Fruit fly (Drosophila melanogaster) whole organism, embryonic: ENCODE measurements around the gene Ugt316A1.

Source experiments
- Atf-2 ChIP-seq: fragments of 200-800 bp; sonication (Bioruptor generic); optimal IDR thresholded peaks from 2 replicates; lab custom pipeline; 2016; ENCODE audit warnings: missing biosample characterization, missing genetic modification characterization
- B-H2 ChIP-seq: fragments of 200-800 bp; sonication (Bioruptor generic); optimal IDR thresholded peaks from 2 replicates; lab custom pipeline; 2018; ENCODE audit warnings: missing biosample characterization, mild to moderate bottlenecking, missing genetic modification characterization
- CG10431 ChIP-seq: fragments of 200-800 bp; sonication (Bioruptor generic); optimal IDR thresholded peaks from 3 replicates; lab custom pipeline; 2018; ENCODE audit warnings: missing biosample characterization, mild to moderate bottlenecking, missing genetic modification characterization
- CG10543 ChIP-seq: fragments of 200-800 bp; sonication (Bioruptor generic); optimal IDR thresholded peaks from 3 replicates; lab custom pipeline; 2017; ENCODE audit warnings: missing biosample characterization, mild to moderate bottlenecking, missing genetic modification characterization, moderate library complexity
- CG10959 ChIP-seq: fragments of 200-800 bp; sonication (Bioruptor generic); IDR thresholded peaks from 2 replicates; pipeline ENCODE4 v1.3.6; 2022; ENCODE audit warnings: missing biosample characterization, missing genetic modification characterization
- CG11695 ChIP-seq: fragments of 200-800 bp; sonication (Bioruptor generic); IDR thresholded peaks from 3 replicates; pipeline ENCODE4 v1.3.6; 2022; ENCODE audit warnings: missing biosample characterization, missing genetic modification characterization
- CG14710 ChIP-seq: fragments of 200-800 bp; sonication (Bioruptor generic); optimal IDR thresholded peaks from 3 replicates; lab custom pipeline; 2019; ENCODE audit warnings: missing biosample characterization, mild to moderate bottlenecking, missing genetic modification characterization, moderate library complexity
- CG15601 ChIP-seq: fragments of 200-800 bp; sonication (Bioruptor generic); optimal IDR thresholded peaks from 3 replicates; lab custom pipeline; 2019; ENCODE audit warnings: missing biosample characterization, mild to moderate bottlenecking, missing genetic modification characterization, moderate library complexity
- CG16813 ChIP-seq: fragments of 200-800 bp; sonication (Bioruptor generic); IDR thresholded peaks from 3 replicates; pipeline ENCODE4 v1.3.6; 2022; ENCODE audit warnings: missing biosample characterization, missing genetic modification characterization; ENCODE audit not compliant: partially characterized antibody
- CG18011 ChIP-seq: fragments of 200-800 bp; sonication (Bioruptor generic); optimal IDR thresholded peaks from 2 replicates; lab custom pipeline; 2017; ENCODE audit warnings: missing biosample characterization, missing genetic modification characterization, mild to moderate bottlenecking, moderate library complexity, missing genotype
- CG2129 ChIP-seq: fragments of 200-800 bp; sonication (Bioruptor generic); IDR thresholded peaks from 2 replicates; pipeline ENCODE4 v1.3.6; 2022; ENCODE audit warnings: missing biosample characterization, missing genetic modification characterization; ENCODE audit not compliant: partially characterized antibody
- CG2199 ChIP-seq: fragments of 200-800 bp; sonication (Bioruptor generic); IDR thresholded peaks from 3 replicates; pipeline ENCODE4 v1.3.6; 2022; ENCODE audit warnings: missing biosample characterization, missing genetic modification characterization
- CG2712 ChIP-seq: fragments of 200-800 bp; optimal IDR thresholded peaks from 3 replicates; lab custom pipeline; 2019; ENCODE audit warnings: missing biosample characterization, mild to moderate bottlenecking, missing genetic modification characterization, moderate library complexity
- CG2889 ChIP-seq: fragments of 200-800 bp; sonication (Bioruptor generic); IDR thresholded peaks from 3 replicates; pipeline ENCODE4 v1.3.6; 2022; ENCODE audit warnings: missing biosample characterization, missing genetic modification characterization
- CG32532 ChIP-seq: fragments of 200-800 bp; sonication (Bioruptor generic); IDR thresholded peaks from 2 replicates; pipeline ENCODE4 v1.3.6; 2022; ENCODE audit warnings: missing biosample characterization, missing genetic modification characterization
- CG32772 ChIP-seq: fragments of 200-800 bp; sonication (Bioruptor generic); IDR thresholded peaks from 2 replicates; pipeline ENCODE4 v1.3.6; 2022; ENCODE audit warnings: missing biosample characterization, missing genetic modification characterization
- CG3407 ChIP-seq: fragments of 200-800 bp; sonication (Bioruptor generic); optimal IDR thresholded peaks from 2 replicates; lab custom pipeline; 2018; ENCODE audit warnings: missing biosample characterization, mild to moderate bottlenecking, missing genetic modification characterization
- CG4707 ChIP-seq: fragments of 200-800 bp; sonication (Bioruptor generic); optimal IDR thresholded peaks from 2 replicates; lab custom pipeline; 2018; ENCODE audit warnings: missing biosample characterization, mild to moderate bottlenecking, missing genetic modification characterization, moderate library complexity
- CG6175 ChIP-seq: fragments of 200-800 bp; sonication (Bioruptor generic); IDR thresholded peaks from 3 replicates; pipeline ENCODE4 v1.3.6; 2022; ENCODE audit warnings: missing biosample characterization, missing genetic modification characterization
- CTCF ChIP-seq: fragments of 200-800 bp; sonication (Bioruptor generic); optimal IDR thresholded peaks from 2 replicates; lab custom pipeline; 2017; ENCODE audit warnings: missing biosample characterization, mild to moderate bottlenecking, missing genetic modification characterization, moderate library complexity
- D19B ChIP-seq: fragments of 200-800 bp; sonication (Bioruptor generic); optimal IDR thresholded peaks from 2 replicates; lab custom pipeline; 2017; ENCODE audit warnings: missing biosample characterization, mild to moderate bottlenecking, missing genetic modification characterization
- Deaf1 ChIP-seq: fragments of 200-800 bp; optimal IDR thresholded peaks from 3 replicates; lab custom pipeline; 2019; ENCODE audit warnings: missing biosample characterization, mild to moderate bottlenecking, missing genetic modification characterization, moderate library complexity
- Eip74EF ChIP-seq, 2 experiments: fragments of 200-800 bp in 1 of 2; fragments of >200 bp in 1 of 2; sonication (Bioruptor generic) in 1 of 2; optimal IDR thresholded peaks; 2 replicates each; lab custom pipeline; 2017 to 2019; ENCODE audit warnings: missing biosample characterization in 2 of 2, missing genetic modification characterization in 2 of 2, mild to moderate bottlenecking in 1 of 2, moderate library complexity in 1 of 2
- HmgZ ChIP-seq: fragments of 200-800 bp; sonication (Bioruptor generic); optimal IDR thresholded peaks from 2 replicates; lab custom pipeline; 2018; ENCODE audit warnings: missing biosample characterization, mild to moderate bottlenecking, missing genetic modification characterization
- NfI ChIP-seq: fragments of 200-800 bp; sonication (Bioruptor generic); optimal IDR thresholded peaks from 3 replicates; lab custom pipeline; 2018; ENCODE audit warnings: missing biosample characterization, mild to moderate bottlenecking, missing genetic modification characterization, moderate library complexity
- Ptx1 ChIP-seq: fragments of 200-800 bp; sonication (Bioruptor generic); IDR thresholded peaks from 2 replicates; pipeline ENCODE4 v1.3.6; 2022; ENCODE audit warnings: missing biosample characterization, missing genetic modification characterization
- Trl ChIP-seq, 3 experiments: fragments of >200 bp in 2 of 3; fragments of 200-800 bp in 1 of 3; sonication (Bioruptor generic) in 1 of 3; optimal IDR thresholded peaks; 2 replicates in 1 of 3; 3 replicates in 2 of 3; lab custom pipeline; 2016 to 2017; ENCODE audit warnings: missing biosample characterization in 1 of 3, missing genetic modification characterization in 1 of 3
- YL-1 ChIP-seq: fragments of 200-800 bp; sonication (Bioruptor generic); optimal IDR thresholded peaks from 3 replicates; lab custom pipeline; 2017; ENCODE audit warnings: missing biosample characterization, mild to moderate bottlenecking, missing genetic modification characterization
- ac ChIP-seq: fragments of 200-800 bp; sonication (Bioruptor generic); optimal IDR thresholded peaks from 3 replicates; lab custom pipeline; 2017; ENCODE audit warnings: missing biosample characterization, mild to moderate bottlenecking, missing genetic modification characterization
- ap ChIP-seq: fragments of 200-800 bp; sonication (Bioruptor generic); IDR thresholded peaks from 2 replicates; pipeline ENCODE4 v1.3.6; 2022; ENCODE audit warnings: missing biosample characterization, missing genetic modification characterization
- ash1 ChIP-seq: fragments of 200-800 bp; sonication (Bioruptor generic); optimal IDR thresholded peaks from 2 replicates; lab custom pipeline; 2018; ENCODE audit warnings: missing biosample characterization, mild to moderate bottlenecking, missing genetic modification characterization
- chm ChIP-seq: fragments of 200-800 bp; sonication (Bioruptor generic); IDR thresholded peaks from 2 replicates; pipeline ENCODE4 v1.3.6; 2022; ENCODE audit warnings: missing biosample characterization, missing genetic modification characterization
- dpn ChIP-seq, 2 experiments: fragments of 200-800 bp; sonication (Bioruptor generic); optimal IDR thresholded peaks; 3 replicates each; lab custom pipeline; 2016; ENCODE audit warnings: missing biosample characterization in 2 of 2, missing genetic modification characterization in 2 of 2
- fd64A ChIP-seq: fragments of 200-800 bp; sonication (Bioruptor generic); optimal IDR thresholded peaks from 3 replicates; lab custom pipeline; 2018; ENCODE audit warnings: missing biosample characterization, mild to moderate bottlenecking, missing genetic modification characterization
- ftz-f1 ChIP-seq: fragments of 200-800 bp; sonication (Bioruptor generic); optimal IDR thresholded peaks from 2 replicates; lab custom pipeline; 2016; ENCODE audit warnings: missing biosample characterization, missing genetic modification characterization
- gce ChIP-seq: fragments of 200-800 bp; sonication (Bioruptor generic); IDR thresholded peaks from 3 replicates; pipeline ENCODE4 v1.3.6; 2022; ENCODE audit warnings: missing biosample characterization, missing genetic modification characterization
- gro ChIP-seq: fragments of 200-800 bp; sonication (Bioruptor generic); optimal IDR thresholded peaks from 2 replicates; lab custom pipeline; 2016; ENCODE audit warnings: missing biosample characterization, missing genetic modification characterization
- hb ChIP-seq: fragments of 200-800 bp; sonication (Bioruptor generic); IDR thresholded peaks from 3 replicates; pipeline ENCODE4 v1.3.6; 2022; ENCODE audit warnings: missing biosample characterization, missing genetic modification characterization; ENCODE audit not compliant: partially characterized antibody
- lola ChIP-seq, 3 experiments: fragments of >200 bp in 2 of 3; fragments of 200-800 bp in 1 of 3; sonication (Bioruptor generic) in 1 of 3; optimal IDR thresholded peaks; 2 replicates each; lab custom pipeline; 2017 to 2019; ENCODE audit warnings: missing biosample characterization in 3 of 3, missing genetic modification characterization in 3 of 3, mild to moderate bottlenecking in 1 of 3, moderate library complexity in 1 of 3
- p53 ChIP-seq: fragments of 200-800 bp; sonication (Bioruptor generic); optimal IDR thresholded peaks from 2 replicates; lab custom pipeline; 2016; ENCODE audit warnings: missing biosample characterization, missing genetic modification characterization
- peb ChIP-seq: fragments of 200-800 bp; sonication (Bioruptor generic); IDR thresholded peaks from 2 replicates; pipeline ENCODE4 v1.3.6; 2022; ENCODE audit warnings: missing biosample characterization, missing genetic modification characterization
- salm ChIP-seq: fragments of 200-800 bp; sonication (Bioruptor generic); optimal IDR thresholded peaks from 2 replicates; lab custom pipeline; 2018; ENCODE audit warnings: missing biosample characterization, mild to moderate bottlenecking, missing genetic modification characterization
- scrt ChIP-seq: fragments of 200-800 bp; sonication (Bioruptor generic); optimal IDR thresholded peaks from 2 replicates; lab custom pipeline; 2018; ENCODE audit warnings: missing biosample characterization, mild to moderate bottlenecking, missing genetic modification characterization, moderate library complexity
- sd ChIP-seq: fragments of 200-800 bp; sonication (Bioruptor generic); optimal IDR thresholded peaks from 3 replicates; lab custom pipeline; 2018; ENCODE audit warnings: missing biosample characterization, mild to moderate bottlenecking, missing genetic modification characterization, moderate library complexity
- slp2 ChIP-seq: fragments of 200-800 bp; sonication (Bioruptor generic); optimal IDR thresholded peaks from 2 replicates; lab custom pipeline; 2016; ENCODE audit warnings: missing biosample characterization, missing genetic modification characterization
- sug ChIP-seq: fragments of 200-800 bp; optimal IDR thresholded peaks from 2 replicates; lab custom pipeline; 2019; ENCODE audit warnings: missing biosample characterization, mild to moderate bottlenecking, missing genetic modification characterization, moderate library complexity
- ttk ChIP-seq: fragments of 200-800 bp; sonication (Bioruptor generic); IDR thresholded peaks from 2 replicates; pipeline ENCODE4 v2.1.2; 2022; ENCODE audit warnings: missing biosample characterization, missing genetic modification characterization
- tup ChIP-seq: fragments of 200-800 bp; sonication (Bioruptor generic); optimal IDR thresholded peaks from 2 replicates; lab custom pipeline; 2016; ENCODE audit warnings: missing biosample characterization, mild to moderate bottlenecking, missing genetic modification characterization, moderate library complexity
- usp ChIP-seq: fragments of >200 bp; optimal IDR thresholded peaks from 2 replicates; lab custom pipeline; 2017; ENCODE audit warnings: missing biosample characterization, missing genetic modification characterization
- wek ChIP-seq: fragments of 200-800 bp; sonication (Bioruptor generic); optimal IDR thresholded peaks from 3 replicates; lab custom pipeline; 2018; ENCODE audit warnings: missing biosample characterization, mild to moderate bottlenecking, missing genetic modification characterization, moderate library complexity
- z ChIP-seq: fragments of 200-800 bp; sonication (Bioruptor generic); IDR thresholded peaks from 3 replicates; pipeline ENCODE4 v1.3.6; 2022; ENCODE audit warnings: missing biosample characterization, missing genetic modification characterization

Ugt316A1 gene

dm6 chr3L:19040155-19040644 lies 22.4 kb downstream of the Ugt316A1 start (continued):
- TF ChIP-seq peb (GFP tag; lab: Robert Waterston, UW) (no peak), wek (GFP tag; lab: Kevin White, UChicago) (peak; percentile 30), Eip74EF (GFP tag; optimal IDR thresholded peaks at IDR 0.05; lab: Kevin White, UChicago) (no peak), CTCF (GFP tag; lab: Kevin White, UChicago) (no peak), CG2129 (no peak), sug (peak; percentile 98), ash1 (no peak), D19B (GFP tag; lab: Kevin White, UChicago) (no peak), CG11695 (GFP tag; lab: Robert Waterston, UW) (no peak), ac (peak; percentile 52), CG14710 (tag; lab: Kevin White, UChicago) (no peak), chm (GFP tag; lab: Robert Waterston, UW) (no peak), CG32532 (GFP tag; lab: Robert Waterston, UW) (peak; percentile 36; the same call in 1 of the 2 replicates), gce (no peak), CG16813 (no peak), CG4707 (GFP tag; lab: Kevin White, UChicago) (peak; percentile 50), usp (GFP tag; lab: Kevin White, UChicago) (no peak), ap (no peak), CG10543 (GFP tag; lab: Kevin White, UChicago) (peak; percentile 86), sd (tag; lab: Kevin White, UChicago) (peak; percentile 89), NfI (GFP tag; lab: Kevin White, UChicago) (no peak), scrt (GFP tag; lab: Kevin White, UChicago) (no peak), Deaf1 (tag; lab: Kevin White, UChicago) (peak; percentile 84), tup (GFP tag; lab: Kevin White, UChicago) (peak; percentile 37), gro (no peak), z (GFP tag; lab: Robert Waterston, UW) (no peak), hb (GFP tag; lab: Robert Waterston, UW) (no peak), CG18011 (GFP tag; lab: Kevin White, UChicago) (no peak), p53 (GFP tag; lab: Kevin White, UChicago) (no peak), CG10431 (GFP tag; lab: Kevin White, UChicago) (peak; percentile 60), ttk (GFP tag; lab: Robert Waterston, UW) (no peak), Ptx1 (GFP tag; lab: Robert Waterston, UW) (peak; percentile 57), CG6175 (GFP tag; lab: Robert Waterston, UW) (peak; percentile 90; the same call in 2 of the 3 replicates), CG32772 (GFP tag; lab: Robert Waterston, UW) (no peak), CG10959 (GFP tag; lab: Robert Waterston, UW) (no peak), YL-1 (GFP tag; lab: Kevin White, UChicago) (peak; percentile 13), slp2 (GFP tag; lab: Kevin White, UChicago) (no peak), CG2199 (peak; percentile 96), Atf-2 (no peak), CG3407 (GFP tag; lab: Kevin White, UChicago) (peak; percentile 30), fd64A (GFP tag; lab: Kevin White, UChicago) (no peak), dpn (GFP tag; optimal IDR thresholded peaks at IDR 0.05; lab: Kevin White, UChicago) (no peak), CG2712 (tag; lab: Kevin White, UChicago) (peak; percentile 10), CG2889 (GFP tag; lab: Robert Waterston, UW) (no peak), lola (GFP tag; optimal IDR thresholded peaks at IDR 0.05; lab: Kevin White, UChicago) (peak in 1 of 3 experiments; percentile 2), Trl (optimal IDR thresholded peaks at IDR 0.05; lab: Kevin White, UChicago) (no peak), Trl (GFP tag; optimal IDR thresholded peaks at IDR 0.05; lab: Kevin White, UChicago) (no peak), B-H2 (peak; percentile 9), CG15601 (tag; lab: Kevin White, UChicago) (peak; percentile 58), HmgZ (tag; lab: Kevin White, UChicago) (peak; percentile 78), ftz-f1 (peak; percentile 94), salm (tag; lab: Kevin White, UChicago) (no peak)
